Worm (Caenorhabditis elegans): ENCODE data around the gene ins-20.

ce11 chrII:6024879-6025278 lies 14.2 kb downstream of the ins-20 start, which contains the start of gene R12C12.9:
- no peak for TF ChIP-seq ztf-23 (GFP tag; IDR thresholded peaks at IDR 0.05)
- no peak for TF ChIP-seq klf-2 (GFP tag; conservative IDR thresholded peaks at IDR 0.05)
- no peak for TF ChIP-seq flt-1 (GFP tag; IDR thresholded peaks at IDR 0.05)
- TF ChIP-seq cog-1 (tag; optimal IDR thresholded peaks at IDR 0.05) = no peak
- no peak for TF ChIP-seq ref-1 (GFP tag; conservative IDR thresholded peaks at IDR 0.05)

Measured in whole organism, midembryonic.